Worm (Caenorhabditis elegans): Measurements from ENCODE around the gene F48E8.8.
A peak's percentile ranks its signal among the peaks of the same experiment; 100 is the strongest.

F48E8.8 gene

ce11 chrIII:5413680-5414079 lies 35.9 kb downstream of the F48E8.8 start, which contains the start of gene grl-22:
grl-22 (minus strand) TSS chrIII:5414011.
- TF ChIP-seq mbf-1 (tag; optimal IDR thresholded peaks at IDR 0.05), result no peak
- no peak for TF ChIP-seq lin-13 (GFP tag; optimal IDR thresholded peaks at IDR 0.05)
- no peak for TF ChIP-seq peb-1 (tag; optimal IDR thresholded peaks at IDR 0.05)
- no peak for TF ChIP-seq ztf-4 (tag; optimal IDR thresholded peaks at IDR 0.05)
- TF ChIP-seq ZK546.5 (tag; optimal IDR thresholded peaks at IDR 0.05), result no peak
- TF ChIP-seq nhr-25 (tag; optimal IDR thresholded peaks at IDR 0.05), result no peak
- TF ChIP-seq mdl-1 (tag; optimal IDR thresholded peaks at IDR 0.05), result no peak
- TF ChIP-seq skn-1 (tag; optimal IDR thresholded peaks at IDR 0.05), result no peak
- TF ChIP-seq nhr-129 (tag; optimal IDR thresholded peaks at IDR 0.05), result no peak
- TF ChIP-seq nhr-23 (tag; optimal IDR thresholded peaks at IDR 0.05), result no peak
- no peak for TF ChIP-seq nhr-21 (tag; optimal IDR thresholded peaks at IDR 0.05)
- no peak for TF ChIP-seq unc-62 (GFP tag; optimal IDR thresholded peaks at IDR 0.05)
- TF ChIP-seq dmd-4 (tag; optimal IDR thresholded peaks at IDR 0.05), result no peak
- no peak for TF ChIP-seq F13H6.1 (tag; optimal IDR thresholded peaks at IDR 0.05)
- TF ChIP-seq nhr-237 (tag; optimal IDR thresholded peaks at IDR 0.05), result no peak
- TF ChIP-seq ztf-11 (tag; optimal IDR thresholded peaks at IDR 0.05), result no peak

ce11 chrIII:5407588-5407987 lies 42.0 kb downstream of the F48E8.8 start, which contains the start of gene W03A5.1:
W03A5.1 (plus strand) TSS chrIII:5407888.
- TF ChIP-seq lsy-2 (tag; optimal IDR thresholded peaks at IDR 0.05), result no peak
- TF ChIP-seq zag-1 (tag; optimal IDR thresholded peaks at IDR 0.05), result no peak
- TF ChIP-seq fos-1 (tag; optimal IDR thresholded peaks at IDR 0.05), result no peak
- no peak for TF ChIP-seq ZK546.5 (tag; optimal IDR thresholded peaks at IDR 0.05)
- no peak for TF ChIP-seq ztf-11 (tag; optimal IDR thresholded peaks at IDR 0.05)
- TF ChIP-seq elt-3 (tag; optimal IDR thresholded peaks at IDR 0.05), result no peak
- no peak for TF ChIP-seq snpc-4 (tag; optimal IDR thresholded peaks at IDR 0.05)

DNA sequence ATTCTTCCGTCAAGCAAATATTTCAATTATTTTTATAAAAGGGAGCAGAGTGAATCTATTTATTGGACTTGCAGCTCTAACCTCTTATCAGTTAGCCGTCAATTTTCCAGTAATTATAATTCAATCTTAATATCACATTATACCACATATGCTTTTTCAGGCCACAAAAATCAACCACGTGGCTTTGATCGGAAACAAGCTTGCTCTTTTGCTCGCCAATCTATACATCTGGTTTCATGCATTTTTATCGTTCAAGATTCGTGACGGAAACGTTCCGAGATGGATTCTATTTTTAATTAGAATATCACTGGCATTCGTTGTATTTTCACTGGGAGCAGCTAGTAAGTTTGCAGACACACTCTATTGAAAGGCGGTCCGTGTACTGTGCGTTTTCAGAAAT lies 42.6 kb downstream of the F48E8.8 start:
- TF ChIP-seq skn-1 (tag; optimal IDR thresholded peaks at IDR 0.05) (no peak), unc-55 (GFP tag; optimal IDR thresholded peaks at IDR 0.05) (no peak), ZK546.5 (tag; optimal IDR thresholded peaks at IDR 0.05) (no peak), nhr-10 (tag; optimal IDR thresholded peaks at IDR 0.05) (no peak), C34F6.9 (tag; optimal IDR thresholded peaks at IDR 0.05) (no peak)

DNA sequence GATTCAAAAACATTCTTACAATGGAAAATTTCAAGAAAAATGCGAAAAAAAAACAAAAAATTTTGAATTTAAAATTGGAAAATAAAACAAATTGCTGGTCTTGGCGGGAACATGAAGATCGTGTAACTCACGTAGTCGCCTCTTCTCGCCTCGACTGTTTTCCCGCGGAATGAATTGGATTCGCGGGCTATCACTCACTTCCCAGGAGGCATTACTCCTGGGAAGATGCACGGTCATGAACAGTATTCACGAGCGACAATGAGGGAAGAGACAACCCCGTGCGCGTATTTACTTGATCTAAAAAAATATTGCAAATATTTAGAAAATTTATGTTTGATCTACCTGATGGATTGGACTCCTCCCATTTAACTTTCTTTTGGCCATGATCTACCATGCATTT lies 43.3 kb downstream of the F48E8.8 start:
- no peak for TF ChIP-seq unc-39 (tag; optimal IDR thresholded peaks at IDR 0.05)
- no peak for TF ChIP-seq nhr-23 (tag; optimal IDR thresholded peaks at IDR 0.05)
- no peak for TF ChIP-seq egl-27 (tag; optimal IDR thresholded peaks at IDR 0.05)
- TF ChIP-seq lsy-2 (tag; optimal IDR thresholded peaks at IDR 0.05), result no peak
- no peak for TF ChIP-seq ztf-4 (tag; optimal IDR thresholded peaks at IDR 0.05)
- TF ChIP-seq nhr-11 (tag; optimal IDR thresholded peaks at IDR 0.05), result no peak
- TF ChIP-seq elt-3 (tag; optimal IDR thresholded peaks at IDR 0.05), result no peak
- no peak for TF ChIP-seq snpc-4 (tag; optimal IDR thresholded peaks at IDR 0.05)
- no peak for TF ChIP-seq blmp-1 (tag; optimal IDR thresholded peaks at IDR 0.05; ENCODE audit: insufficient read depth)
- no peak for TF ChIP-seq ztf-11 (tag; optimal IDR thresholded peaks at IDR 0.05)

DNA sequence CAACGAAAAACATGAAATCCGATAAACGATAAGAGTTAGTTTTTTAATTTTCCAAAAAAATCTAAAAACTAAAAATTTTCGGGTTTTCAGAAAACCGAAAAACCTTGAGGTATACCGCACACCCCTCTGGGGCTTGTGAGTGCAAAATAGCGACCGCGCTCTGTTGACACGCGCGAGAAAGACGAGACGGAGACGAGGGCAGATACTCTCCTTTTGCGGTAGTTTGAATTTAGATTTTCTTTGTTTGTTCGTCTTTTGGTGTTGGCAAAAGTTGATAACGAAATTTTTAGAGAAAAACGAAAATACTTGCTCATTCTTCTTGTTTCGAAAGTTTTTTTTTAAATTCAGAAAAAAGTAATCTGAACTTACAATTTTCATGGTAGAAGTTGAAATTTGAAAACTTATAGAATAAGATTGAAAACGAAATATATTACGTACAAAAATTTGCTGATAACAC lies 44.0 kb downstream of the F48E8.8 start, which contains the start of the genes W03A5.2 and Y32H12A.8:
Gene W03A5.2 (plus strand): TSS at position 407 of the 457 bp plus-strand sequence.
Gene Y32H12A.8 (minus strand): TSS at position 410 of the 457 bp plus-strand sequence.
- TF ChIP-seq nhr-129 (tag; optimal IDR thresholded peaks at IDR 0.05), result peak; percentile 43
- TF ChIP-seq mab-5 (tag; optimal IDR thresholded peaks at IDR 0.05), result no peak
- no peak for TF ChIP-seq nhr-23 (tag; optimal IDR thresholded peaks at IDR 0.05)
- peak; percentile 76 for TF ChIP-seq unc-55 (GFP tag; optimal IDR thresholded peaks at IDR 0.05)
- TF ChIP-seq gmeb-1 (tag; optimal IDR thresholded peaks at IDR 0.05), result peak; percentile 80
- peak in 1 of 2 experiments; percentile 71 for TF ChIP-seq lsy-2 (tag; optimal IDR thresholded peaks at IDR 0.05)
- peak; percentile 26 for TF ChIP-seq crh-2 (tag; optimal IDR thresholded peaks at IDR 0.05)
- no peak for TF ChIP-seq Y55F3AM.14 (GFP tag; optimal IDR thresholded peaks at IDR 0.05)
- no peak for TF ChIP-seq unc-39 (tag; optimal IDR thresholded peaks at IDR 0.05)
- TF ChIP-seq lin-11 (tag; optimal IDR thresholded peaks at IDR 0.05), result peak; percentile 10
- peak; percentile 16 for TF ChIP-seq C34F6.9 (tag; optimal IDR thresholded peaks at IDR 0.05)
- no peak for TF ChIP-seq alr-1 (tag; optimal IDR thresholded peaks at IDR 0.05)

Measured in whole organism, L2 larva.